Worm (Caenorhabditis elegans) whole organism, L1 larva: ENCODE data around the gene F55G7.5.

Source experiments
- aly-2 ChIP-seq: fragments of 150-350 bp; optimal IDR thresholded peaks from 2 replicates; lab custom pipeline; 2014; ENCODE audit warnings: missing biosample characterization, missing genetic modification characterization
- ama-1 ChIP-seq: fragments of 150-350 bp; optimal IDR thresholded peaks from 2 replicates; lab custom pipeline; 2014
- nhr-90 ChIP-seq: sonication (generic microtip); optimal IDR thresholded peaks from 2 replicates; lab custom pipeline; 2016; ENCODE audit warnings: mild to moderate bottlenecking, missing genetic modification characterization, missing compliant biosample characterization; ENCODE audit not compliant: poor library complexity

DNA sequence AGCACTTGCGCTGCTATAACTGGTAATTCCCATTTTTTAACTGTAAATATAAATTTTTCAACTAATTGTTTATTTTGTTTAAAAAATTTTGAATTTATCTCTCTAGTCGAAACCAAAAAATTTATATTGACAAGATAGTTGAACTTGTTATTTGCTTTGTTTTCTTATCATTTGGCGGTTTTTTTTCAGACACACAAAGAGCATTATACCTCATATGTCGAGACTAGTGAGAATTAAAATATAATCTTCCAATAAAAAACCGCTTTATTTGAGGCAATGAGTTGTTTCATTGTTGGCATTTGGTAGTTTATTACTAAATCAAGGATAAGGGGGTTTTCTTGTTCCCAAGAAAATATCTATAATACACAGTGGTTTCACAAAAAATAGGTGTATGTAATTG is 30.5 kb downstream of the F55G7.5 start:
- no peak for TF ChIP-seq aly-2 (tag; lab: Kevin White, UChicago)
- TF ChIP-seq ama-1 (lab: Kevin White, UChicago): no peak
- no peak for TF ChIP-seq nhr-90 (tag; lab: Kevin White, UChicago)
